Worm (Caenorhabditis elegans): Measurements from ENCODE around the gene ZC132.11.
"Not testable (repeated sequence)": the region's sequence is repeated elsewhere in the genome, so short reads cannot be mapped to it uniquely, and the experiment has no call there.

DNA sequence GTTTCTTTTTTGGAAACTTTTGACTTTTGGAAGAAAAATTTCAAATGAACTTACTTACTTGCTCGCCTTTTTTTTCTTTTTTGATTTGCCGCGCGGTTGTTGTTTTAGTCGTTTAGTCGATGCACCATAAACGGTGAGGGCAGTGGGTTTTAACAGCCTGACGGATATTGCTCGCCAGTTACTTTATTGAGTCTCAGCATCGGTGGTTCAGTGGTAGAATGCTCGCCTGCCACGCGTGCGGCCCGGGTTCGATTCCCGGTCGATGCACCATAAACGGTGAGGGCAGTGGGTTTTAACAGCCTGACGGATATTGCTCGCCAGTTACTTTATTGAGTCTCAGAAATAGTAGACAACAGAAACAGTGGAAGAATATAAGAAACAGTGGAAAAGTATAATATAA lies 11.9 kb upstream of the ZC132.11 start:
- TF ChIP-seq snpc-1.3 (tag; optimal IDR thresholded peaks at IDR 0.05; ENCODE audit: insufficient read depth); pha-4 (tag; optimal IDR thresholded peaks at IDR 0.05); gei-17 (GFP tag; optimal IDR thresholded peaks at IDR 0.05); dpl-1 (GFP tag; optimal IDR thresholded peaks at IDR 0.05); madf-6 (GFP tag; IDR thresholded peaks at IDR 0.05); B0035.1 (tag; optimal IDR thresholded peaks at IDR 0.05); F10E7.11 (tag; optimal IDR thresholded peaks at IDR 0.05); lin-35 (GFP tag; optimal IDR thresholded peaks at IDR 0.05): not testable (repeated sequence)

Data from whole organism, young adult.